Worm (Caenorhabditis elegans) whole organism, young adult: ENCODE results near the gene R07B7.9.

Source experiments
- B0261.1 ChIP-seq: sonication (generic microtip); optimal IDR thresholded peaks from 2 replicates; lab custom pipeline; 2016; ENCODE audit warnings: mild to moderate bottlenecking, missing genetic modification characterization, moderate library complexity, missing compliant biosample characterization
- B0336.3 ChIP-seq: fragments of 200-800 bp; sonication (Bioruptor generic); IDR thresholded peaks from 2 replicates; pipeline ENCODE4 v1.3.6; 2022; ENCODE audit warnings: missing genetic modification characterization, missing compliant biosample characterization
- C06A6.2 ChIP-seq: fragments of 200-800 bp; sonication (Bioruptor generic); conservative IDR thresholded peaks from 2 replicates; pipeline ENCODE4 v1.3.6; 2022; ENCODE audit warnings: missing genetic modification characterization, missing compliant biosample characterization
- D2030.7 ChIP-seq: fragments of 200-800 bp; sonication (Bioruptor generic); IDR thresholded peaks from 2 replicates; pipeline ENCODE4 v1.3.6; 2022; ENCODE audit warnings: missing genetic modification reagents, missing genetic modification characterization, missing compliant biosample characterization
- F23B12.7 ChIP-seq: sonication (generic microtip); optimal IDR thresholded peaks from 2 replicates; lab custom pipeline; 2017; ENCODE audit warnings: missing genetic modification characterization, mild to moderate bottlenecking, missing compliant biosample characterization, antibody characterized with exemption, moderate library complexity; ENCODE audit not compliant: insufficient read depth
- F52B5.7 ChIP-seq: sonication (generic microtip); optimal IDR thresholded peaks from 2 replicates; lab custom pipeline; 2016; ENCODE audit warnings: mild to moderate bottlenecking, missing genetic modification characterization, missing compliant biosample characterization
- F57C9.4 ChIP-seq: sonication (generic microtip); optimal IDR thresholded peaks from 2 replicates; lab custom pipeline; 2017; ENCODE audit warnings: mild to moderate bottlenecking, missing genetic modification characterization, missing compliant biosample characterization
- Y67H2A.10 ChIP-seq: fragments of 200-800 bp; sonication (Bioruptor generic); conservative IDR thresholded peaks from 2 replicates; pipeline ENCODE4 v1.3.6; 2022; ENCODE audit warnings: missing genetic modification reagents, missing genetic modification characterization, missing compliant biosample characterization
- Y79H2A.3 ChIP-seq: fragments of 200-800 bp; sonication (Bioruptor generic); conservative IDR thresholded peaks from 2 replicates; pipeline ENCODE4 v1.3.6; 2022; ENCODE audit warnings: missing genetic modification reagents, missing genetic modification characterization, missing compliant biosample characterization
- ama-1 ChIP-seq, 3 experiments: fragments of 150-350 bp in 1 of 3; sonication (generic microtip) in 2 of 3; optimal IDR thresholded peaks; 2 replicates each; lab custom pipeline; 2014 to 2018; ENCODE audit warnings: missing biosample characterization in 2 of 3, missing genetic modification characterization in 2 of 3, missing genetic modification reagents in 2 of 3
- cebp-1 ChIP-seq, 2 experiments: fragments of 200-800 bp in 1 of 2; sonication (Bioruptor generic) in 1 of 2; sonication (generic microtip) in 1 of 2; IDR thresholded peaks in 1 of 2; optimal IDR thresholded peaks in 1 of 2; 2 replicates each; pipeline versions ENCODE4 v1.3.6 to Lab custom; 2017 to 2022; ENCODE audit warnings: missing compliant biosample characterization in 2 of 2, missing genetic modification characterization in 2 of 2, mild to moderate bottlenecking in 1 of 2, missing genetic modification reagents in 1 of 2, moderate library complexity in 1 of 2
- cebp-2 ChIP-seq: fragments of 200-800 bp; sonication (Bioruptor generic); IDR thresholded peaks from 2 replicates; pipeline ENCODE4 v1.3.6; 2022; ENCODE audit warnings: missing genetic modification characterization, missing compliant biosample characterization
- ceh-79 ChIP-seq: sonication (generic microtip); optimal IDR thresholded peaks from 2 replicates; lab custom pipeline; 2017; ENCODE audit warnings: mild to moderate bottlenecking, missing genetic modification characterization, missing compliant biosample characterization
- ceh-91 ChIP-seq: fragments of 200-800 bp; sonication (Bioruptor generic); IDR thresholded peaks from 2 replicates; pipeline ENCODE4 v1.3.6; 2022; ENCODE audit warnings: missing genetic modification reagents, missing genetic modification characterization, missing compliant biosample characterization
- die-1 ChIP-seq: sonication (generic microtip); optimal IDR thresholded peaks from 2 replicates; lab custom pipeline; 2016; ENCODE audit warnings: missing genotype, mild to moderate bottlenecking, missing genetic modification characterization, missing compliant biosample characterization
- dox-1 ChIP-seq: fragments of 200-800 bp; sonication (Bioruptor generic); IDR thresholded peaks from 2 replicates; pipeline ENCODE4 v1.3.6; 2022; ENCODE audit warnings: missing genetic modification reagents, missing genetic modification characterization, missing compliant biosample characterization
- dpff-1 ChIP-seq: sonication (generic microtip); optimal IDR thresholded peaks from 2 replicates; lab custom pipeline; 2017; ENCODE audit warnings: mild to moderate bottlenecking, missing genetic modification characterization, missing compliant biosample characterization
- efl-1 ChIP-seq: fragments of 150-350 bp; optimal IDR thresholded peaks from 2 replicates; lab custom pipeline; 2014; ENCODE audit warnings: missing biosample characterization, missing genetic modification reagents, missing genetic modification characterization
- egl-18 ChIP-seq: fragments of 200-800 bp; sonication (Bioruptor generic); IDR thresholded peaks from 2 replicates; pipeline ENCODE4 v1.3.6; 2022; ENCODE audit warnings: missing genetic modification reagents, missing genetic modification characterization, missing compliant biosample characterization
- egrh-3 ChIP-seq: fragments of 200-800 bp; sonication (Bioruptor generic); IDR thresholded peaks from 2 replicates; pipeline ENCODE4 v1.3.6; 2022; ENCODE audit warnings: missing genetic modification reagents, missing genetic modification characterization, missing compliant biosample characterization
- ets-4 ChIP-seq: fragments of 200-800 bp; sonication (Bioruptor generic); optimal IDR thresholded peaks from 2 replicates; lab custom pipeline; 2018; ENCODE audit warnings: mild to moderate bottlenecking, missing genetic modification characterization, missing compliant biosample characterization
- gei-17 ChIP-seq: fragments of 200-800 bp; sonication (Bioruptor generic); optimal IDR thresholded peaks from 2 replicates; lab custom pipeline; 2018; ENCODE audit warnings: mild to moderate bottlenecking, missing genetic modification characterization, missing compliant biosample characterization
- hlh-26 ChIP-seq: fragments of 200-800 bp; sonication (Bioruptor generic); conservative IDR thresholded peaks from 2 replicates; pipeline ENCODE4 v1.3.6; 2022; ENCODE audit warnings: missing genetic modification reagents, missing genetic modification characterization, missing compliant biosample characterization
- let-526 ChIP-seq: fragments of 200-800 bp; sonication (Bioruptor generic); IDR thresholded peaks from 2 replicates; pipeline ENCODE4 v1.3.6; 2022; ENCODE audit warnings: missing genetic modification reagents, missing genetic modification characterization, missing compliant biosample characterization
- let-607 ChIP-seq, 2 experiments: fragments of 200-800 bp in 1 of 2; sonication (Bioruptor generic) in 1 of 2; sonication (generic microtip) in 1 of 2; optimal IDR thresholded peaks; 2 replicates each; lab custom pipeline; 2016 to 2018; ENCODE audit warnings: mild to moderate bottlenecking in 2 of 2, missing compliant biosample characterization in 2 of 2, missing genetic modification characterization in 2 of 2, moderate library complexity in 2 of 2, missing genotype in 1 of 2
- lin-40 ChIP-seq: sonication (generic microtip); optimal IDR thresholded peaks from 2 replicates; lab custom pipeline; 2016; ENCODE audit warnings: missing genetic modification characterization, mild to moderate bottlenecking, missing compliant biosample characterization, missing genotype, missing genetic modification reagents
- madf-3 ChIP-seq: fragments of 200-800 bp; sonication (Bioruptor generic); IDR thresholded peaks from 2 replicates; pipeline ENCODE4 v1.3.6; 2022; ENCODE audit warnings: missing genetic modification reagents, missing genetic modification characterization, missing compliant biosample characterization
- mcd-1 ChIP-seq: fragments of 200-800 bp; sonication (Bioruptor generic); IDR thresholded peaks from 2 replicates; pipeline ENCODE4 v1.3.6; 2022; ENCODE audit warnings: missing genetic modification reagents, missing genetic modification characterization, missing compliant biosample characterization
- nhr-27 ChIP-seq: fragments of 200-800 bp; sonication (Bioruptor generic); optimal IDR thresholded peaks from 2 replicates; lab custom pipeline; 2018; ENCODE audit warnings: mild to moderate bottlenecking, missing genetic modification characterization, moderate library complexity, missing compliant biosample characterization
- nhr-80 ChIP-seq: sonication (generic microtip); optimal IDR thresholded peaks from 2 replicates; lab custom pipeline; 2016; ENCODE audit warnings: missing genetic modification characterization, missing compliant biosample characterization
- nhr-90 ChIP-seq: sonication (generic microtip); optimal IDR thresholded peaks from 2 replicates; lab custom pipeline; 2016; ENCODE audit warnings: missing genotype, mild to moderate bottlenecking, missing genetic modification characterization, missing compliant biosample characterization
- rcor-1 ChIP-seq: fragments of 200-800 bp; sonication (Bioruptor generic); IDR thresholded peaks from 2 replicates; pipeline ENCODE4 v1.3.6; 2022; ENCODE audit warnings: missing genetic modification reagents, missing genetic modification characterization, missing compliant biosample characterization
- sea-2 ChIP-seq: fragments of 200-800 bp; sonication (Bioruptor generic); IDR thresholded peaks from 2 replicates; pipeline ENCODE4 v1.3.6; 2022; ENCODE audit warnings: missing genetic modification characterization, missing compliant biosample characterization
- snpc-1.3 ChIP-seq: sonication (generic microtip); optimal IDR thresholded peaks from 2 replicates; lab custom pipeline; 2017; ENCODE audit warnings: missing genetic modification characterization, mild to moderate bottlenecking, missing compliant biosample characterization, antibody characterized with exemption, moderate library complexity, missing genotype, missing genetic modification reagents; ENCODE audit not compliant: insufficient read depth
- somi-1 ChIP-seq: fragments of 200-800 bp; sonication (Bioruptor generic); optimal IDR thresholded peaks from 2 replicates; lab custom pipeline; 2018; ENCODE audit warnings: mild to moderate bottlenecking, missing genetic modification characterization, missing compliant biosample characterization
- ztf-26 ChIP-seq: sonication (generic microtip); optimal IDR thresholded peaks from 2 replicates; lab custom pipeline; 2017; ENCODE audit warnings: missing genetic modification characterization, missing compliant biosample characterization
- ztf-28 ChIP-seq: fragments of 200-800 bp; sonication (Bioruptor generic); IDR thresholded peaks from 2 replicates; pipeline ENCODE4 v1.3.6; 2022; ENCODE audit warnings: missing genetic modification reagents, missing genetic modification characterization, missing compliant biosample characterization

R07B7.9 gene

DNA sequence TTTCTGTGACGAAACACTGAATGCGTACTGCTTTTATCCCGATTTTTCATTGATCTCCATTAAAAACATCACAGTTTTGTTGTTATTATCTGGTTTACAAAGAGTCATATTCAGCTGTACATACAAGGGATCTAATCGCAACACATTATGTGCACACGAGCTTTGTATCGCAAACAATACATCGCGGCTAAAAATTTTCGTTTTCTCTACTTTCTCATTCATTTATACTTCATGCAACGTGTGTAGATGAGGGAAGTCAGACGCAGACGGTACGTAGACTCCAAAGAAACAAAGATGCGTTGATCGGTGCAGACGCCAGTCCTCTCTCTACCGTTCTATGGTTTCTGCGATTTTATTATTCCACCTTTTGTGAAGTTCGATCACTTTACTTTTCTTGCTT lies 26.7 kb upstream of the R07B7.9 start, which contains the start of gene nhr-136:
Gene nhr-136 (plus strand): TSS at position 301 of the 400 bp plus-strand sequence.
- no peak for TF ChIP-seq hlh-26 (GFP tag; lab: Robert Waterston, UW)
- peak; percentile 2 for TF ChIP-seq nhr-80 (tag; lab: Kevin White, UChicago)
- TF ChIP-seq die-1 (tag; lab: Kevin White, UChicago): no peak

DNA sequence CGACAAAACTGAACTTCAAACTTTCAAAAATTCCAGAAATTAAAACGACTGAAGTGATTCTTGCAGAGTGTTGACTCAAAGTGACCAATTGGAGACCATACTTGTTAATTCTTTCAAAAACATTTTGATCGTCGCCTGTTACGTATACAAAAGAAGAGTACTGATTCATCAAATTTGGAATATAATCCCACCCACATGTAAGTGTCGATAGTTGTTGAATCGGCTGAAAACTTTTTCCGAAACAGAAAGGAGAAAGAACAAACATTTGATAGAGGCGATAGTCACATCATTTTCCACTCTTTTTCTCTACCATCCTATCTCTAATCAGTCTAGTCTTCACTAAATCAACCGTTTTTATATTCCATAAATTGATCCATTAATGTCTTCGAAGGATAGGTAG lies 23.7 kb upstream of the R07B7.9 start, which contains the start of gene nhr-153:
Gene nhr-153 (plus strand): TSS at position 301 of the 400 bp plus-strand sequence.
- TF ChIP-seq somi-1 (GFP tag; lab: Kevin White, UChicago): no peak
- TF ChIP-seq, all 124 proteins: peak for 0

DNA sequence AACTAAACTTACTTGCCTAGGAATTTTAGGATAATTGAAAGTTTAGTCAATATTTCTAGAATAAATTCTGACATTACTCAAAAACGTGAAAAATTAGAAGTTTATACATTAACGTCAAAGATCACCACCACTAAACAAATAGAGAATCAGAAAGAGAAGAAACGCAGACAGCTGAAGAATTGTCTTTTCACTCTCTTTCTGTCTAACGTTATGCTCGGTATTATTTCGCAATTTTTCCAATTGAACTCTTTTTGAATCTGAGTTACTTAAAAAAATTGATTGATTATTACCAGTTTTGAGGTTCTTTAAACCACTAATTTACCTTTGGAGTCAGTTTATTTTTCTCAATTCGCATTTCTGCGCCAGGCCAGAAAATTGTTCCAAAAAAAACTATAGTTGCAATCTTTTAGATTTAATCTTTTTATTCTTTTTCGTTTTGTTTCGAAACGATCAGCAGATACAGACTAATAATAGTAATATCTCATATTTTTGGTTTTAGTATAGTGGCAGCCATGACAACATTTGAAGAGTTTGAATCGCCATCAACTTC lies 20.7 kb upstream of the R07B7.9 start, which contains the start of gene nhr-154:
Gene nhr-154 (plus strand): TSS at position 500 of the 550 bp plus-strand sequence.
- TF ChIP-seq ztf-28 (GFP tag; lab: Robert Waterston, UW): no peak
- TF ChIP-seq nhr-90: no peak
- no peak for TF ChIP-seq cebp-2
- TF ChIP-seq let-526: no peak
- no peak for TF ChIP-seq Y67H2A.10 (GFP tag; lab: Robert Waterston, UW)
- TF ChIP-seq F23B12.7 (tag; lab: Kevin White, UChicago): no peak
- no peak for TF ChIP-seq Y79H2A.3 (GFP tag; lab: Robert Waterston, UW)
- peak; percentile 91 for TF ChIP-seq cebp-1 (GFP tag; IDR thresholded peaks at IDR 0.05; lab: Robert Waterston, UW)
- peak; percentile 97 for TF ChIP-seq cebp-1 (tag; optimal IDR thresholded peaks at IDR 0.05; lab: Kevin White, UChicago)
- no peak for TF ChIP-seq D2030.7 (GFP tag; lab: Robert Waterston, UW)
- no peak for TF ChIP-seq ceh-91
- TF ChIP-seq ztf-26 (tag; lab: Kevin White, UChicago): no peak
- TF ChIP-seq gei-17 (GFP tag; lab: Kevin White, UChicago): no peak
- TF ChIP-seq dox-1 (GFP tag; lab: Robert Waterston, UW): no peak
- TF ChIP-seq nhr-80 (tag; lab: Kevin White, UChicago): peak; percentile 1
- no peak for TF ChIP-seq sea-2
- TF ChIP-seq let-607 (tag; optimal IDR thresholded peaks at IDR 0.05; lab: Kevin White, UChicago): no peak

DNA sequence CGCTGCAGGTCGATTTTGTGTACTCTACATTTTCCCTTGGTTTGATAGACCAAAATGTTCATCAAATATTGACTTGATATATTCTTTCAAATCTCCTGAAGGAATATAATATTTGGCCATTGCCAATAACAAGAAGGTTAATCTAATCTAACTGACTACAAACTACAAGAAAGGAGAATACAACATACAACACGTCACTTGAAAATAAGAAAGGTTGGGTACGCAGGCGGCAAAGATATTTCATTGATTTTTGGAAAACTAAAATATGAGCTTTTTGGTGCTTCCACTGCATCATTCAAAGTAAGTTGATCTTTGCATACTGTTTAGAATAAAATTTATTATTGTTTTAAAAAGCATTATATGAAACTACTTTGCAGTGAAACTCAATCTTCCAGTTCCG lies 17.9 kb upstream of the R07B7.9 start, which contains the start of gene nhr-209:
Gene nhr-209 (plus strand): TSS at position 27 of the 400 bp plus-strand sequence.
- TF ChIP-seq madf-3 (GFP tag; lab: Robert Waterston, UW) (no peak), gei-17 (GFP tag; lab: Kevin White, UChicago) (no peak), rcor-1 (no peak), C06A6.2 (GFP tag; lab: Robert Waterston, UW) (no peak), efl-1 (GFP tag; lab: Kevin White, UChicago) (no peak), F57C9.4 (no peak), ceh-79 (tag; lab: Kevin White, UChicago) (no peak), B0261.1 (no peak), egrh-3 (GFP tag; lab: Robert Waterston, UW) (no peak)

DNA sequence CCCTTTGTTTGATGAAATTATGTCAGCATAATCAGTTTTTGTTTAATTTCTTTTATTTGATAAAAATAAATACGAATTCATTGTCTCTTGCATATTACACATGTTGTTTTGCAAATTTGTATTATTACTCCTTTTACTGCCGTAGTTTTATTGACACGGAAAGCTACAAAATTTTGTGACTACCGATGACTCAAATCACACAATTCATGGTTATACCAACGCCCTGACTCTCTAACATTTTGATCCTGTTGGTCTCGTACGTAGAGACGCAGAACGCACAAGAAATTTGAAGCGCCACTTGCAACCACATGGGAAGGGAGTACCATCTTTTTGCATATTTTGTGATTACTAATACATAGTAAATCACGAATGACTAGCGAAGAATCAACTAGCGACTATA lies 15.7 kb upstream of the R07B7.9 start, which contains the start of gene nhr-207:
Gene nhr-207 (plus strand): TSS at position 282 of the 400 bp plus-strand sequence.
- no peak for TF ChIP-seq lin-40
- TF ChIP-seq nhr-80 (tag; lab: Kevin White, UChicago): peak; percentile 39

DNA sequence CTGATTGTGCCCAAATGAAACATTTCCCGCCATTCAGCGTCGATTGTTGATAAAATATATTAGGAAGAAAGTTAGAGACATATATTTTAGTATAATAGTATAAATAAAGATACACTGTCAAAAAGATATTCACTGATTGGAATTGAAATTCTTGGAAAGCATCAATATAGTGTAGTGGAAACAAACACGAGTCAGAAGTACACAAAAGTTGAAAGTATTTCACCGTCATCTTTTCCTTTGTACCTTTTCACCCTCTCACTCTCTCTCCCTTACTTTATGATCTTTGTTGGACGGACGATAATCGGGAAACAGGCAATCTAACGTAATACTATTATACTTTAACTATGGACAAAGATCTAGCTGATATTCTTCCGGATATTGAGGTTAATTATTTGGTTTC lies 13.9 kb upstream of the R07B7.9 start, which contains the start of gene nhr-208:
Gene nhr-208 (plus strand): TSS at position 288 of the 400 bp plus-strand sequence.
- TF ChIP-seq egl-18 (GFP tag; lab: Robert Waterston, UW) (no peak), mcd-1 (GFP tag; lab: Robert Waterston, UW) (no peak), B0336.3 (GFP tag; lab: Robert Waterston, UW) (no peak), die-1 (tag; lab: Kevin White, UChicago) (no peak), nhr-27 (tag; lab: Kevin White, UChicago) (no peak), ets-4 (GFP tag; lab: Kevin White, UChicago) (no peak), F52B5.7 (tag; lab: Kevin White, UChicago) (no peak), dpff-1 (no peak), Y67H2A.10 (GFP tag; lab: Robert Waterston, UW) (no peak), ama-1 (optimal IDR thresholded peaks at IDR 0.05; lab: Kevin White, UChicago) (no peak), ama-1 (GFP tag; optimal IDR thresholded peaks at IDR 0.05; lab: Kevin White, UChicago) (no peak), D2030.7 (GFP tag; lab: Robert Waterston, UW) (no peak), snpc-1.3 (tag; lab: Kevin White, UChicago) (no peak)
